Worm (Caenorhabditis elegans) whole organism, mixed stage, embryonic: ENCODE results near the gene gst-7.
"Not testable (repeated sequence)": the region's sequence is repeated elsewhere in the genome, so short reads cannot be mapped to it uniquely, and the experiment has no call there.

Source experiments
- M03D4.4 ChIP-seq: sonication (generic microtip); optimal IDR thresholded peaks from 2 replicates; lab custom pipeline; 2017; ENCODE audit warnings: mild to moderate bottlenecking, missing genetic modification characterization, missing compliant biosample characterization
- bed-3 ChIP-seq: fragments of 200-800 bp; sonication (Bioruptor generic); optimal IDR thresholded peaks from 3 replicates; lab custom pipeline; 2018; ENCODE audit warnings: mild to moderate bottlenecking, missing genetic modification characterization, moderate library complexity, missing compliant biosample characterization
- blmp-1 ChIP-seq: fragments of 150-350 bp; optimal IDR thresholded peaks from 2 replicates; lab custom pipeline; 2014; ENCODE audit warnings: missing biosample characterization, missing genetic modification characterization
- ceh-39 ChIP-seq: fragments of 150-350 bp; optimal IDR thresholded peaks from 2 replicates; lab custom pipeline; 2014; ENCODE audit warnings: missing biosample characterization, missing genetic modification characterization
- ceh-43 ChIP-seq: fragments of 200-800 bp; sonication (Bioruptor generic); optimal IDR thresholded peaks from 2 replicates; lab custom pipeline; 2018; ENCODE audit warnings: mild to moderate bottlenecking, missing genetic modification characterization, moderate library complexity, missing compliant biosample characterization
- ceh-83 ChIP-seq: fragments of 200-800 bp; sonication (Bioruptor generic); optimal IDR thresholded peaks from 2 replicates; lab custom pipeline; 2018; ENCODE audit warnings: mild to moderate bottlenecking, missing genetic modification characterization, missing compliant biosample characterization
- ces-1 ChIP-seq: fragments of 150-350 bp; optimal IDR thresholded peaks from 2 replicates; lab custom pipeline; 2014; ENCODE audit warnings: missing biosample characterization, missing genetic modification reagents, missing genetic modification characterization
- cnd-1 ChIP-seq: fragments of 200-800 bp; sonication (Bioruptor generic); optimal IDR thresholded peaks from 2 replicates; lab custom pipeline; 2018; ENCODE audit warnings: mild to moderate bottlenecking, missing genetic modification characterization, missing compliant biosample characterization
- drap-1 ChIP-seq: fragments of 200-800 bp; sonication (Bioruptor generic); optimal IDR thresholded peaks from 3 replicates; lab custom pipeline; 2018; ENCODE audit warnings: mild to moderate bottlenecking, missing genetic modification characterization, missing compliant biosample characterization
- elt-1 ChIP-seq: sonication (generic microtip); optimal IDR thresholded peaks from 2 replicates; lab custom pipeline; 2017; ENCODE audit warnings: missing genetic modification characterization, mild to moderate bottlenecking, missing compliant biosample characterization, antibody characterized with exemption, moderate library complexity, borderline replicate concordance; ENCODE audit not compliant: insufficient read depth
- elt-3 ChIP-seq: fragments of 150-350 bp; optimal IDR thresholded peaks from 2 replicates; lab custom pipeline; 2014; ENCODE audit warnings: missing biosample characterization, missing genetic modification characterization
- flh-1 ChIP-seq: fragments of 200-800 bp; sonication (Bioruptor generic); optimal IDR thresholded peaks from 2 replicates; lab custom pipeline; 2018; ENCODE audit warnings: mild to moderate bottlenecking, missing genetic modification characterization, moderate library complexity, missing compliant biosample characterization
- lin-13 ChIP-seq: fragments of 150-350 bp; optimal IDR thresholded peaks from 2 replicates; lab custom pipeline; 2014; ENCODE audit warnings: missing biosample characterization, missing genetic modification characterization
- lin-32 ChIP-seq: fragments of 200-800 bp; sonication (Bioruptor generic); optimal IDR thresholded peaks from 2 replicates; lab custom pipeline; 2018; ENCODE audit warnings: mild to moderate bottlenecking, missing genetic modification characterization, missing compliant biosample characterization
- lsy-2 ChIP-seq: fragments of 150-350 bp; optimal IDR thresholded peaks from 2 replicates; lab custom pipeline; 2014; ENCODE audit warnings: missing biosample characterization, missing genetic modification characterization
- mep-1 ChIP-seq: fragments of 150-350 bp; optimal IDR thresholded peaks from 2 replicates; lab custom pipeline; 2017; ENCODE audit warnings: missing biosample characterization, missing genetic modification reagents, missing genetic modification characterization, inconsistent platforms
- nhr-28 ChIP-seq: fragments of 150-350 bp; optimal IDR thresholded peaks from 2 replicates; lab custom pipeline; 2014; ENCODE audit warnings: missing biosample characterization, missing genetic modification characterization
- pha-4 ChIP-seq: fragments of 150-350 bp; optimal IDR thresholded peaks from 2 replicates; lab custom pipeline; 2018; ENCODE audit warnings: missing biosample characterization, missing genetic modification reagents, missing genetic modification characterization
- sem-2 ChIP-seq: fragments of 200-800 bp; sonication (Bioruptor generic); optimal IDR thresholded peaks from 2 replicates; lab custom pipeline; 2018; ENCODE audit warnings: mild to moderate bottlenecking, missing genetic modification characterization, missing compliant biosample characterization
- sptf-1 ChIP-seq: sonication (generic microtip); optimal IDR thresholded peaks from 2 replicates; lab custom pipeline; 2017; ENCODE audit warnings: mild to moderate bottlenecking, missing genetic modification characterization, moderate library complexity, missing compliant biosample characterization
- unc-120 ChIP-seq: sonication (generic microtip); optimal IDR thresholded peaks from 2 replicates; lab custom pipeline; 2017; ENCODE audit warnings: missing genetic modification characterization, missing compliant biosample characterization; ENCODE audit not compliant: poor library complexity, severe bottlenecking
- unc-62 ChIP-seq: fragments of 150-350 bp; optimal IDR thresholded peaks from 2 replicates; lab custom pipeline; 2014; ENCODE audit warnings: missing biosample characterization, missing genetic modification reagents, missing genetic modification characterization

The gst-7 gene

DNA sequence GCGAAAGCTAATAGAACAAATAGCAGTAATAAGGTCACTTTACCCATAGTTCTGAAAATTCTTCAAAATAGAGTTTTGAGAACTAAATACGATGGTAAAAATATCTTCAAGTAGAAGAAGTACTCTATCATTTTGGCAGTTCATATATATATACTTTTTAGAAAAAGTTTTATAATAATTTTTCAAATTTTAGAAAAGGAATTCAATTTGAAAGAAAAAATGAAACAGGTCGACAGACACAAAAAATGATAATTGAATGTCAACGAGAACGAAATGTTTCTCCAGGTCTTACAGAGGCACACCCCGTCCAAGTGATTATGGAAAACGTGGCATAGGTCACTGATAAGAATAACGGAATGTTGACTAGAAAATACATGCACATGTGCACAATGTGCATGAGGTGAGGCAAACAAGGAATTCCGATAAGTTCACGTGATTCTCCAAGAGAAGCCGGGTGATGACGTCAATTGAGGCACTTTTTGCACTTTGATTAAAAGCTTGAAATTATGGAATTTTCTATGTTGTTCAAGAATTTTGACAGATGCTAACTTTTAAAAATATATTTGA lies 43.4 kb downstream of the gst-7 start, which contains the start of gene aagr-2:
Gene aagr-2 (minus strand): TSS at position 51 of the 567 bp plus-strand sequence.
- TF ChIP-seq flh-1 (GFP tag; lab: Kevin White, UChicago) (no peak), M03D4.4 (no peak), lsy-2 (tag; lab: Kevin White, UChicago) (no peak), ceh-83 (GFP tag; lab: Kevin White, UChicago) (no peak), lin-13 (no peak), nhr-28 (tag; lab: Kevin White, UChicago) (no peak), unc-62 (GFP tag; lab: Kevin White, UChicago) (no peak), cnd-1 (tag; lab: Kevin White, UChicago) (no peak), elt-3 (tag; lab: Kevin White, UChicago) (no peak), sptf-1 (tag; lab: Kevin White, UChicago) (no peak), ceh-39 (no peak), unc-120 (tag; lab: Kevin White, UChicago) (no peak), pha-4 (no peak), sem-2 (GFP tag; lab: Kevin White, UChicago) (no peak), mep-1 (tag; lab: Kevin White, UChicago) (no peak)

DNA sequence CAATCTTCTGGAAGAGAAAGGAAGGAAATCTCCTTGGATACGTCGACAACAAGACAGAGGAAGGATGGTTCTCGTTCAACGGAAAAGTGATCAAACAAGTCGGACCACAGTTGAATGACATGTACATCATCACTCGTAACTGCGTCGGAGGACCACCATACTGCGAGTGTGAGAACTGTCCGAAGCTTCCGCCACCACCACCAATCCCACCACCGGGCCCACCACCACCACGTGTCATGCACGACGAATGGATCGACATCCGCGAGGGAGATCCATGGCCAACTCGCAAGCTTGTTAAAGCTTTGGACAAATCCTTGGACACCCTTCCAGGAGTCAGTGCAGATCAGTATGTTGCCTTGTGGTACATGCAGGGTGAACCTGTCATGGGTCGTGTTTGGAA lies 49.4 kb downstream of the gst-7 start:
- no peak for TF ChIP-seq unc-120 (tag; lab: Kevin White, UChicago)
- no peak for TF ChIP-seq blmp-1 (tag; lab: Kevin White, UChicago)
- TF ChIP-seq sem-2 (GFP tag; lab: Kevin White, UChicago), result no peak
- no peak for TF ChIP-seq elt-1 (tag; lab: Kevin White, UChicago)
- no peak for TF ChIP-seq ces-1 (GFP tag; lab: Kevin White, UChicago)
- TF ChIP-seq lsy-2 (tag; lab: Kevin White, UChicago), result no peak
- no peak for TF ChIP-seq unc-62 (GFP tag; lab: Kevin White, UChicago)
- TF ChIP-seq flh-1 (GFP tag; lab: Kevin White, UChicago), result no peak
- no peak for TF ChIP-seq lin-32
- TF ChIP-seq drap-1, result no peak
- no peak for TF ChIP-seq pha-4

DNA sequence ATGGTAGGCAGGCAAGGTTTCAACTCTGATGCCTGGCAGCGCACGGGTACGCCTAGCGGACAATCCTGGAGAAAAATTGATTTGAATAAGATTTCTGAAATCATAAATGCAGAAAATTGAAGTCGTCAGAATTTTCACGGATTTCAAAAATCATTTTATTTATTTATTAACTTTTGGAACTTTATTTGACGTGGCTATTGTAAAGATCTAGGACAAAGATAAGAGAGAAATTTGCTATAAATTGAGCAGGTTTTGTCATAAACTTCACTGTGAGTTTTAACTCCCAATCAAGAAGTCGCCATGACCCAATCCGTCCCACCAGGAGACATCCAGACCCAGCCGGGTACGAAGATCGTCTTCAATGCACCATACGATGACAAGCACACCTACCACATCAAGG lies 50.9 kb downstream of the gst-7 start, which contains the start of gene msp-152:
Gene msp-152 (plus strand): TSS at position 301 of the 400 bp plus-strand sequence.
- not testable (repeated sequence) for TF ChIP-seq bed-3 (GFP tag; lab: Kevin White, UChicago); ceh-43; drap-1
